Worm (Caenorhabditis elegans): ENCODE data around the gene dcn-1.

dcn-1 gene

ce11 chrIII:4356384-4356783, 42.7 kb downstream of the dcn-1 start, which contains the start of gene mnp-1:
mnp-1 (plus strand) TSS chrIII:4356594.
- TF ChIP-seq klf-2 (GFP tag; conservative IDR thresholded peaks at IDR 0.05) (no peak), flt-1 (GFP tag; IDR thresholded peaks at IDR 0.05) (0 out of 2 replicates have a peak, but pooled peaks have one; percentile 44)

- TF ChIP-seq ztf-23 (GFP tag; IDR thresholded peaks at IDR 0.05) (no peak), ztf-29 (GFP tag; IDR thresholded peaks at IDR 0.05) (no peak), med-1 (GFP tag; optimal IDR thresholded peaks at IDR 0.05; ENCODE audit: insufficient read depth) (no peak), ref-1 (GFP tag; conservative IDR thresholded peaks at IDR 0.05) (no peak)
Observed at ce11 chrIII:4357438-4357837, 43.7 kb downstream of the dcn-1 start.

- no peak for TF ChIP-seq T22C8.4 (GFP tag; IDR thresholded peaks at IDR 0.05)
- no peak for TF ChIP-seq tab-1 (GFP tag; IDR thresholded peaks at IDR 0.05)
- TF ChIP-seq flt-1 (GFP tag; IDR thresholded peaks at IDR 0.05) = no peak
- TF ChIP-seq ref-1 (GFP tag; conservative IDR thresholded peaks at IDR 0.05) = no peak
- TF ChIP-seq klf-2 (GFP tag; conservative IDR thresholded peaks at IDR 0.05) = no peak
- no peak for TF ChIP-seq cog-1 (tag; optimal IDR thresholded peaks at IDR 0.05)
- TF ChIP-seq ztf-23 (GFP tag; IDR thresholded peaks at IDR 0.05) = no peak
- TF ChIP-seq med-1 (GFP tag; optimal IDR thresholded peaks at IDR 0.05; ENCODE audit: insufficient read depth) = no peak
- TF ChIP-seq ztf-29 (GFP tag; IDR thresholded peaks at IDR 0.05) = no peak
Observed at ce11 chrIII:4358345-4358744, 44.6 kb downstream of the dcn-1 start.

ce11 chrIII:4359208-4359607, 45.5 kb downstream of the dcn-1 start:
- TF ChIP-seq T22C8.4 (GFP tag; IDR thresholded peaks at IDR 0.05) = no peak
- no peak for TF ChIP-seq ztf-23 (GFP tag; IDR thresholded peaks at IDR 0.05)
- TF ChIP-seq tab-1 (GFP tag; IDR thresholded peaks at IDR 0.05) = no peak
- TF ChIP-seq cog-1 (tag; optimal IDR thresholded peaks at IDR 0.05) = no peak
- TF ChIP-seq ztf-29 (GFP tag; IDR thresholded peaks at IDR 0.05) = no peak
- no peak for TF ChIP-seq klf-2 (GFP tag; conservative IDR thresholded peaks at IDR 0.05)
- TF ChIP-seq ref-1 (GFP tag; conservative IDR thresholded peaks at IDR 0.05) = no peak
- no peak for TF ChIP-seq med-1 (GFP tag; optimal IDR thresholded peaks at IDR 0.05; ENCODE audit: insufficient read depth)
- no peak for TF ChIP-seq flt-1 (GFP tag; IDR thresholded peaks at IDR 0.05)

ce11 chrIII:4359900-4360299, 46.2 kb downstream of the dcn-1 start:
- TF ChIP-seq med-1 (GFP tag; optimal IDR thresholded peaks at IDR 0.05; ENCODE audit: insufficient read depth) = no peak
- TF ChIP-seq cog-1 (tag; optimal IDR thresholded peaks at IDR 0.05) = no peak

- no peak for TF ChIP-seq tab-1 (GFP tag; IDR thresholded peaks at IDR 0.05)
- TF ChIP-seq flt-1 (GFP tag; IDR thresholded peaks at IDR 0.05) = 0 out of 2 replicates have a peak, but pooled peaks have one; percentile 6
Observed at ce11 chrIII:4362332-4362731, 48.6 kb downstream of the dcn-1 start.

- no peak for TF ChIP-seq med-1 (GFP tag; optimal IDR thresholded peaks at IDR 0.05; ENCODE audit: insufficient read depth)
- TF ChIP-seq ztf-23 (GFP tag; IDR thresholded peaks at IDR 0.05) = no peak
- no peak for TF ChIP-seq klf-2 (GFP tag; conservative IDR thresholded peaks at IDR 0.05)
- no peak for TF ChIP-seq ztf-29 (GFP tag; IDR thresholded peaks at IDR 0.05)
- no peak for TF ChIP-seq cog-1 (tag; optimal IDR thresholded peaks at IDR 0.05)
- no peak for TF ChIP-seq ref-1 (GFP tag; conservative IDR thresholded peaks at IDR 0.05)
- TF ChIP-seq flt-1 (GFP tag; IDR thresholded peaks at IDR 0.05) = no peak
- TF ChIP-seq T22C8.4 (GFP tag; IDR thresholded peaks at IDR 0.05) = no peak
- TF ChIP-seq tab-1 (GFP tag; IDR thresholded peaks at IDR 0.05) = no peak
Observed at ce11 chrIII:4364974-4365373, 51.3 kb downstream of the dcn-1 start, which contains the start of gene ckb-1. ckb-1 (plus strand) TSS chrIII:4365274.

Measured in whole organism, midembryonic.